Fruit fly (Drosophila melanogaster): ENCODE measurements around the gene Imp.

Gene Imp

DNA sequence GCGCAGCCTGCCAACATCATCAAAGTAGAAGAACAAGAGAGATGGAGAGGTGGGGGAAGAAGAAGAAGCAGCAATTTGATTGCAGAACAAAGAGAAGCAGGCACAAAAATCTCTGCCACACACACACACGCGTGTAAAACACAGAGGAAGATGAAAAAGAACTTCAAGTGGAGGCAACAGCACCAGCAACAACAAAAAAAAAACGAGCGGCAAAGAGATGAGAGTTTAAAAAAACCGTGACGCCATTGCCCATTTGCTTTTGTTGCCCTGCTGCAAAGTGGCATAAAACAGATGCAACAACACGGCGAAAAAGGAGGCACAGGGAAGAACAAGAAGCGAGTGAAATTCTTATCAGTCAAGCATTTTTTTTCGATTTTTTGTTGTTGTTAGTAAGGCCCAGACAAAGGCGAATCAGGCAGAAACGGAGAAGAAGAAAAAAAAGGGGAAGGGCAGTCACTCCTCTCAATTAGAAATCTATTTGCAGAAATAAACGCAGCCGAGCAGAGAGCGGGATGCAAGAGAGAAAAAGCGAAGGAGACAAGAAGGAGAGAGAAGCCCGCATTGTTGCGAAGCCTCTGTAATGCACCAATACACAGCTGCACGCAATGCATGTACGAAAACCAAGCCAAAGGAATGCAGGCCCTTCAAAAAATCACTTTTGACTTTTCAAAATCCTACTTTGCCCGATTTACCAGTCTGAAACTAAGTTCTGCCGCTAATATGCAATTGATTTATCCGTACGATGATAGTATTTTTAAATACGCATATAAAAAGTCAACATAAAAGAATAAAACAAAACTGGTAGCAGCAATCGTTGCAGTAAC lies 82.1 kb downstream of the Imp start:
- TF ChIP-seq CG7372 (GFP tag; IDR thresholded peaks at IDR 0.05) (no peak), CG32767 (GFP tag; IDR thresholded peaks at IDR 0.05) (no peak), HmgD (GFP tag; optimal IDR thresholded peaks at IDR 0.05) (no peak), Elba2 (GFP tag; optimal IDR thresholded peaks at IDR 0.05) (peak; percentile 30), ara (GFP tag; IDR thresholded peaks at IDR 0.05) (no peak), CG3838 (GFP tag; optimal IDR thresholded peaks at IDR 0.05) (no peak), bsh (GFP tag; optimal IDR thresholded peaks at IDR 0.05) (peak in 1 of 2 experiments; percentile 70), CG17385 (GFP tag; optimal IDR thresholded peaks at IDR 0.05) (peak; percentile 84), pros (GFP tag; optimal IDR thresholded peaks at IDR 0.05) (peak; percentile 18), sqz (GFP tag; optimal IDR thresholded peaks at IDR 0.05) (peak; percentile 85), H2.0 (GFP tag; IDR thresholded peaks at IDR 0.05) (no peak), nom (GFP tag; optimal IDR thresholded peaks at IDR 0.05) (peak; percentile 74), CG4360 (GFP tag; IDR thresholded peaks at IDR 0.05) (peak; percentile 72), insv (GFP tag; optimal IDR thresholded peaks at IDR 0.05) (peak in 1 of 2 experiments; percentile 82), CG11085 (GFP tag; IDR thresholded peaks at IDR 0.05) (no peak), CG15479 (GFP tag; optimal IDR thresholded peaks at IDR 0.05) (peak; percentile 58), CG12942 (GFP tag; optimal IDR thresholded peaks at IDR 0.05) (no peak), Trl (optimal IDR thresholded peaks at IDR 0.05) (peak; percentile 10 to 51), Trl (GFP tag; optimal IDR thresholded peaks at IDR 0.05) (no peak), corto (GFP tag; optimal IDR thresholded peaks at IDR 0.05) (peak; percentile 16), gcm (GFP tag; optimal IDR thresholded peaks at IDR 0.05) (peak; percentile 70), zen (tag; optimal IDR thresholded peaks at IDR 0.05) (no peak), crol (GFP tag; IDR thresholded peaks at IDR 0.05) (0 out of 2 replicates have a peak, but pooled peaks have one; percentile 34), hkb (optimal IDR thresholded peaks at IDR 0.05) (no peak), hkb (GFP tag; IDR thresholded peaks at IDR 0.05) (no peak), CG7963 (GFP tag; IDR thresholded peaks at IDR 0.05; ENCODE audit: partially characterized antibody) (no peak), Hr51 (GFP tag; optimal IDR thresholded peaks at IDR 0.05) (no peak), Gug (GFP tag; IDR thresholded peaks at IDR 0.05) (no peak), Drgx (GFP tag; IDR thresholded peaks at IDR 0.05) (peak; percentile 46; the same call in 1 of the 2 replicates), psq (GFP tag; optimal IDR thresholded peaks at IDR 0.05) (peak; percentile 2), E2f2 (GFP tag; IDR thresholded peaks at IDR 0.05) (no peak), CG1603 (tag; optimal IDR thresholded peaks at IDR 0.05) (no peak), cg (GFP tag; optimal IDR thresholded peaks at IDR 0.05) (peak; percentile 37), Doc3 (GFP tag; IDR thresholded peaks at IDR 0.05; ENCODE audit: partially characterized antibody) (no peak), CG9932 (GFP tag; IDR thresholded peaks at IDR 0.05) (no peak), CG16815 (GFP tag; optimal IDR thresholded peaks at IDR 0.05) (no peak), btn (GFP tag; optimal IDR thresholded peaks at IDR 0.05) (no peak), CG4282 (GFP tag; optimal IDR thresholded peaks at IDR 0.05) (no peak), tup (GFP tag; optimal IDR thresholded peaks at IDR 0.05) (no peak), CG4404 (GFP tag; IDR thresholded peaks at IDR 0.05) (no peak)

DNA sequence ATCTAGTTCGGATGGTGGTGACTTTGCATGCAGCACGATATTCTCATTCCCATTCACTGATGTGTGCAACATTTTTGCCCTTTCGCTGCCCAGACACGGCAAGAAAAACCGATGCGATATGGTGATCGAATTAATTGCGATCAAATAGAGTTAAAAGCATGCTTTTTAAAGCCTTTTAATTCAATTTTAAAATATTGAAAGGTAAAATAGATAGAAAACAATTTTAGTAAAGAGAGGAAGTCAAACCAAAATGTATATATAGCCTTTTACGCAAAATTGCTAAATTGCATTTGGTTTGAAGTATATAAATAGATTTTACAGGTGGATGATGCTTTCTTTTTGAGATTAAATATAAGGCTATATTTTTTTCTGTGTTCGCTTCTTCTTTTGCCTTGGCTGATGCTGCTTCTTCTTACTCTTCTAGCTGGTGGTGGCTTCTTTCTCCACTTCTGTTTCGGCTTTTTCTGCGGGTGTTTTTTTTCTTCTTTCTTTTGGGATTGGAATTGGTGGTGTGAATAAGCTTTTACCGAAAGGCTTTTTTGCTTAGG lies 83.0 kb downstream of the Imp start:
- TF ChIP-seq slou (GFP tag; optimal IDR thresholded peaks at IDR 0.05) = peak; percentile 24
- TF ChIP-seq CG32772 (GFP tag; IDR thresholded peaks at IDR 0.05) = no peak
- TF ChIP-seq Optix (GFP tag; IDR thresholded peaks at IDR 0.05) = no peak
- TF ChIP-seq ara (GFP tag; IDR thresholded peaks at IDR 0.05) = no peak
- no peak for TF ChIP-seq CG32767 (GFP tag; IDR thresholded peaks at IDR 0.05)
- TF ChIP-seq zen (tag; optimal IDR thresholded peaks at IDR 0.05) = no peak
- TF ChIP-seq Eip74EF (GFP tag; optimal IDR thresholded peaks at IDR 0.05) = peak in 1 of 2 experiments; percentile 30
- TF ChIP-seq bigmax (GFP tag; optimal IDR thresholded peaks at IDR 0.05) = no peak
- no peak for TF ChIP-seq CG31224 (GFP tag; IDR thresholded peaks at IDR 0.05)
- TF ChIP-seq ATbp (GFP tag; optimal IDR thresholded peaks at IDR 0.05) = no peak
- peak; percentile 65 for TF ChIP-seq CG7839 (tag; optimal IDR thresholded peaks at IDR 0.05)
- peak; percentile 2 for TF ChIP-seq CG6254 (GFP tag; optimal IDR thresholded peaks at IDR 0.05)
- TF ChIP-seq CG5180 (GFP tag; optimal IDR thresholded peaks at IDR 0.05) = peak; percentile 3
